Worm (Caenorhabditis elegans) whole organism, early embryonic: ENCODE data around the gene K10D11.4.

Source experiments
- B0310.2 ChIP-seq: sonication (generic microtip); optimal IDR thresholded peaks from 2 replicates; lab custom pipeline; 2016; ENCODE audit warnings: mild to moderate bottlenecking, missing genetic modification characterization, missing compliant biosample characterization
- F13C5.2 ChIP-seq: sonication (generic microtip); optimal IDR thresholded peaks from 2 replicates; lab custom pipeline; 2017; ENCODE audit warnings: mild to moderate bottlenecking, missing genetic modification characterization, inconsistent platforms, missing compliant biosample characterization
- aly-1 ChIP-seq: sonication (generic microtip); optimal IDR thresholded peaks from 2 replicates; lab custom pipeline; 2016; ENCODE audit warnings: missing genetic modification characterization, missing compliant biosample characterization
- ama-1 ChIP-seq: fragments of 150-350 bp; optimal IDR thresholded peaks from 2 replicates; lab custom pipeline; 2014
- ceh-13 ChIP-seq: fragments of 200-800 bp; sonication (Bioruptor generic); optimal IDR thresholded peaks from 2 replicates; lab custom pipeline; 2018; ENCODE audit warnings: mild to moderate bottlenecking, missing genetic modification characterization, missing compliant biosample characterization
- ceh-36 ChIP-seq: sonication (generic microtip); optimal IDR thresholded peaks from 2 replicates; lab custom pipeline; 2016; ENCODE audit warnings: missing genetic modification characterization, inconsistent platforms, missing compliant biosample characterization
- ets-7 ChIP-seq: sonication (generic microtip); optimal IDR thresholded peaks from 2 replicates; lab custom pipeline; 2016; ENCODE audit warnings: missing genotype, missing genetic modification characterization, missing compliant biosample characterization
- hmbx-1 ChIP-seq: sonication (generic microtip); optimal IDR thresholded peaks from 2 replicates; lab custom pipeline; 2016; ENCODE audit warnings: mild to moderate bottlenecking, missing genetic modification characterization, missing compliant biosample characterization
- hmg-4 ChIP-seq: fragments of 200-800 bp; sonication (Bioruptor generic); optimal IDR thresholded peaks from 2 replicates; lab custom pipeline; 2018; ENCODE audit warnings: mild to moderate bottlenecking, missing genetic modification characterization, missing compliant biosample characterization
- hnd-1 ChIP-seq: sonication (generic microtip); optimal IDR thresholded peaks from 2 replicates; lab custom pipeline; 2016; ENCODE audit warnings: missing genetic modification characterization, missing compliant biosample characterization
- pes-1 ChIP-seq: fragments of 200-800 bp; sonication (Bioruptor generic); IDR thresholded peaks from 2 replicates; pipeline ENCODE4 v1.3.6; 2022; ENCODE audit warnings: missing genetic modification reagents, missing genetic modification characterization, missing compliant biosample characterization
- scrt-1 ChIP-seq: fragments of 200-800 bp; sonication (Bioruptor generic); IDR thresholded peaks from 2 replicates; pipeline ENCODE4 v1.3.6; 2022; ENCODE audit warnings: missing genetic modification characterization, missing compliant biosample characterization
- sea-1 ChIP-seq: fragments of 200-800 bp; sonication (Bioruptor generic); conservative IDR thresholded peaks from 2 replicates; pipeline ENCODE4 v1.3.6; 2022; ENCODE audit warnings: missing genetic modification characterization, missing compliant biosample characterization
- tbx-11 ChIP-seq: fragments of 200-800 bp; sonication (Bioruptor generic); IDR thresholded peaks from 2 replicates; pipeline ENCODE4 v1.3.6; 2022; ENCODE audit warnings: missing genetic modification characterization, missing compliant biosample characterization
- tbx-37 ChIP-seq: fragments of 200-800 bp; sonication (Bioruptor generic); conservative IDR thresholded peaks from 2 replicates; pipeline ENCODE4 v1.3.6; 2022; ENCODE audit warnings: missing genetic modification reagents, missing genetic modification characterization, missing compliant biosample characterization
- tra-4 ChIP-seq: sonication (generic microtip); optimal IDR thresholded peaks from 2 replicates; lab custom pipeline; 2017; ENCODE audit warnings: missing genetic modification characterization, missing compliant biosample characterization

The K10D11.4 gene

DNA sequence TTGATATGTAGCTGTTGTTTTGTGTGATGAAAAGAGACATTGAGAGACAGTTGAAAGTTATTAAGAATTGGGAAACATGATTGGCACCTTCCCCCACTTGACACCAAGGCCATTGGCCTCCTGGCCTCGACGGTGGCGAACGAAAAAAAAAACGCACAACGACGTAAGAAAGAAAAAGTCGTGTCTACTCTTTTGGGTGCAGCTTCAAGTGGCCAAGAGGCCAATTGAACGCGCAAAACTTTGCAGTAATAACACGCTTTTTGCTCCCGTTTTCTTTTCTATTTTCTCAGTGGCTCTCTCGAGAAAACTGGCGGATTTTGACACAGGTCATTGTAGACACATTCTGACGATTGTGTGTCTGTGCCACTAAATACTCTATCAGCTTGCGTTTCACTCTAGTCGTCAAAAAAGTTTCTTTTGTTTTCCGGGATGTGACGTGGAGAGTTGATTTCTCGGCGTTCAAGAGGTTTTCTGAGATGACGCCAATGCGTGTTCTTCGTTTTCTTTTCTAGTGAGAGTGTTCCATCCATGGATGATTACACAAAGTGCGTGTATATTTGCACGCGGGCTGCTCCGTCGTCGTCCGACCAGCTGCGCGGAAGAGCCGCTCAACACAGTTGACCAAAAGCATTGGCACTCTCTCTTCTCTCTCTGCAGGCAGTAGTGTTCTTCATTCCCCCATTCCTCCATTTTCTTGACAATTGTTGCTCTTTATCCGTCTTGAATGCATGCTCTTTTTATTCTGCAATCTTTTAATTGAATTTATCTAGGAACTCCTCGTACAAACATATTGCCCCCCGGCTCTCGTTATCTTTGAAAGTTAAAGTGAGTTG is 36.4 kb upstream of the K10D11.4 start:
- no peak for TF ChIP-seq B0310.2
- TF ChIP-seq sea-1 (GFP tag; lab: Robert Waterston, UW): no peak; the same call in 1 of the 2 replicates
- TF ChIP-seq hmbx-1 (tag; lab: Kevin White, UChicago): no peak
- peak; percentile 12 for TF ChIP-seq F13C5.2
- TF ChIP-seq ceh-36 (tag; lab: Kevin White, UChicago): no peak
- no peak for TF ChIP-seq pes-1 (GFP tag; lab: Robert Waterston, UW)
- no peak for TF ChIP-seq aly-1 (tag; lab: Kevin White, UChicago)
- TF ChIP-seq hnd-1 (tag; lab: Kevin White, UChicago): no peak
- peak; percentile 43 for TF ChIP-seq hmg-4
- no peak for TF ChIP-seq tra-4 (tag; lab: Kevin White, UChicago)
- no peak for TF ChIP-seq ama-1

DNA sequence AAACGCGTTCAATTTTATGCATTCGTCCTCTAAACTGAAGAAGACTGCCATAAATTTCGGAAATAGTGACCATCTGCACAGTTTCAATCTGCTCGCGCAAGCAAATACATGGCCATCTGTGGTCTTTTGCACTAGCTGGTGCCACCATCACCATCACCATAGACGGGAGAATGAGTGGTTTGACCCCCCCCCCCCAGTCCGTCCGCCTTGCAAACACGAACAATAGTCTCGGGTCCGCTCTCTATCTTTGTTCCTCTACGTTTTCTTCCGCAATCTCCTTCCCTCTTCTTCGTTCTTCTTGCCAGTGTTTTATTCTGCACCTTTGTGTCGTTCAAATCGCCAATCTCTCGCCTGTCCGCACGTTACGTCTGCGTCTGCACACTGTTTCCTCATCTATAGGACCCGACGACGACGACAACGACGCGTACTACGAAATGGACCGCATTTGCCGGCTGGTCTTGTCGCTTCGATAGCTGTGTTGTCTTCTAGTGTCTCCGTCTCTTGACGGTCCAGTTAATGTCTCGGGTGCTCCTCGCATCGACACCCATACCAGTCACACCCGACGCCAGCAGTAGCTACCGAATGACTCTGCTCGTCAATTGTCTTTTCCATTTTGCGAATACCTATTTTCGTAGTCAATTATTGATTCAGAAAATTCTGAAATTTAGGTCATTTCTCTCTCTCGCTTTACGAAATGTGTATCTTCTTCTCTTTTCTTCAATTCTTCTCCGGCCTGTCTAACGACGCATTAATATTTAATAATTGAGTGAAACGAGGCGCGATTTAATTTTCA is 35.6 kb upstream of the K10D11.4 start:
- TF ChIP-seq aly-1 (tag; lab: Kevin White, UChicago) (no peak), pes-1 (GFP tag; lab: Robert Waterston, UW) (0 out of 2 replicates have a peak, but pooled peaks have one; percentile 19), hmg-4 (peak; percentile 91), tbx-11 (GFP tag; lab: Robert Waterston, UW) (no peak), ets-7 (tag; lab: Kevin White, UChicago) (peak; percentile 46), F13C5.2 (peak; percentile 77), ceh-13 (GFP tag; lab: Kevin White, UChicago) (no peak)

DNA sequence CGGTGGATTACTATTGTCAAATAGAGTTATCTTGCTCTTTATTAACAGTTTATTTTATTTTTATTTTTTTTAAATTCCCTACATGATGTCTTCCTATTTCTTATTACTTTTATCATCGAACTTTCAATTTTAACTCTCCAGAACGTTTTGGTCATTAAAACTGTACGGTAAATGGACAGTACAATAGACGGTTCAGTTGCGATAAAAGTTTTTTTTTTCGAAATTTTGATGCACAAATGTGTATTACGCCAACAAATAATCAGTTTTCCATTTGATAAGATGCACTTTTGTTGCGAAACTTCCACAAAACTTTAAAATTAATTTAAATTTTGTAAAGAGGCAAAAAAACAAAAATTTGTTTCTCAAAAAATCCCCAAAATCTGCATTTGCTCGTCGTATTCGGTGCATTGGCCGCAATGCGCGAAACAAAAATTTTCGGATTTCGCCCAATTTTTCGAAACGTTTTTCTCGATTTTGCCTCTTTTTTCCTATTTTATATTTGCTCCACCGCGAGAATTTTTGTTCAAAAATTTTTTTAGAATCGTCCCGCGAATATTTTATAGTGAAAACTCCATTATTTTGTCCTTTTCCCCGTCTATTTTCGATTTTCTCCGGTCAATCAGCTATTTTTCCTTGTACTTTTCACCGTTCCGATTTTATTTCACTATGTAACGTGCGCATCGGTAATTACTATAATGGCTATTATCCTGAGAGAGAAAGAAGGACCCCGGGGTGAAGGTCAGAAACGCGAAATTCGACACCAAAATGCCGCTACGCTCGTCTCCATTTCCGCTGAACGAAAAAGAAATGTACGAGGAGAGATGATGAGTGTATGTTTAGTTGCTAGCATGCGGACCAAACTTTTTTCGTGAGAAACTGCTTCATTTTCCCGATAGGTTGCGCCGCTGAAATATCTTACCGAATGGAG is 34.7 kb upstream of the K10D11.4 start:
- no peak for TF ChIP-seq hmg-4
- TF ChIP-seq tbx-37: no peak
- TF ChIP-seq ceh-13 (GFP tag; lab: Kevin White, UChicago): no peak
- no peak for TF ChIP-seq hmbx-1 (tag; lab: Kevin White, UChicago)
- no peak for TF ChIP-seq ets-7 (tag; lab: Kevin White, UChicago)
- no peak for TF ChIP-seq pes-1 (GFP tag; lab: Robert Waterston, UW)
- TF ChIP-seq hnd-1 (tag; lab: Kevin White, UChicago): no peak
- TF ChIP-seq tbx-11 (GFP tag; lab: Robert Waterston, UW): no peak
- no peak for TF ChIP-seq tra-4 (tag; lab: Kevin White, UChicago)

DNA sequence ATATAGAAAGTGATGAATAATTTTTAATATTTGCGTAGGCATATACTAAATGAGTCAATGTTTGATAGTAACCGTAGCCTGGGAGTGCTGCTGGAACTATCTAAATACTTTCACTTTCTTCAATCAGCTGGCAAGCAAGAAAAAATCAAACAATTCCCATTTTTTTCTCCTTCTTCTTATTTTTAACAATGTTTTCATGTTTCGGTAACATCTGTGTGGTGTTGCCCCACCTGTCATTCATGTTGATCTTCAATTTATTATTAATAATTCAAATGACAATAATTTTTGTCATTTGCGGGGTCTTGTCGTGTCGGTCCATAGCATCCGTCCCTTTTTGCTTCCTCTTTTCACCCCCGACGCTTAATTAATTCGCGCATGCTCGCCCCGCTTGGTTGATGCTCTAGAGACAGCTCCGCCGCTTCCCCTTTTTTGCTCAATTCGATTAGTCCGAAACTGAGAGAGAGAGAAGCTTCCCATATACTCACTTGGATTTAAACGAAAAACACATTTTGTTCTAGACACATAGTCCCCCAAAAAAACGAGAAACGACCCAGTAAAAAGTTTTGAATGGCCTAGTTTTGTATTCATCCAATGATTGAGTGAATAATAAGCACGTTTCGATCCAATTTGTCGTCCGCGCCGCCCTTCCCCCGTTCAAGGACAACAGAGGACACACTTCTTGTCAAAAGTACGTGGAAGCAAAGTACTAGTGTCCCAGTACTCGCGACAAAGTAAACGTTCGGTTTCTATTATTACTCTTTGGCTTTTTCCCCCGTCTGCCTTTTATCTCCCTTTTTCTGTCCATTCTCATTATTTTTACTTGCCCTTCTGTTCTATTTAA is 33.7 kb upstream of the K10D11.4 start:
- no peak for TF ChIP-seq hmbx-1 (tag; lab: Kevin White, UChicago)
- no peak for TF ChIP-seq ceh-36 (tag; lab: Kevin White, UChicago)
- peak; percentile 16 for TF ChIP-seq hmg-4
- TF ChIP-seq ets-7 (tag; lab: Kevin White, UChicago): no peak
- TF ChIP-seq sea-1 (GFP tag; lab: Robert Waterston, UW): 0 out of 2 replicates have a peak, but pooled peaks have one; percentile 18

DNA sequence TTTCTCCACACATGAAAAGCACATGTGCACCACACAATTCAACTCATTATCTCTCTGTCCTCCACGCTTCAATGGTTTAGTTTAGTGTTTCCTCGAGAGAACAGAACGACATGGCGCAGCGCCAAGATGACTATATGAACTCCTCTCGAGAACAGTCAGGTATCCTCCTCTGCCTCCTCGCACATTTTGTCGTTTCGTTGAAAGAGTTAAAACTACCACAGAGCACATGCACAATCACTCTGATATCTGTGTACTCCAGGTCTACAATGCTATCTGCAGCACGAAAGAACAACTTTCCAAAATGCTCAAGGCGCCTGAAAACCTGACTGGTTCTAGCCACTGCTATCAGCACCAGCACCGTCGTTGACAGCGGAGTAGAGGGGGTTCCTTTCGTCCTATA is 32.5 kb upstream of the K10D11.4 start:
- TF ChIP-seq tra-4 (tag; lab: Kevin White, UChicago) (no peak), scrt-1 (GFP tag; lab: Robert Waterston, UW) (no peak), tbx-37 (no peak), sea-1 (GFP tag; lab: Robert Waterston, UW) (no peak), pes-1 (GFP tag; lab: Robert Waterston, UW) (no peak), tbx-11 (GFP tag; lab: Robert Waterston, UW) (no peak), ceh-36 (tag; lab: Kevin White, UChicago) (no peak), ama-1 (no peak), aly-1 (tag; lab: Kevin White, UChicago) (no peak), ets-7 (tag; lab: Kevin White, UChicago) (no peak), hmg-4 (no peak)

DNA sequence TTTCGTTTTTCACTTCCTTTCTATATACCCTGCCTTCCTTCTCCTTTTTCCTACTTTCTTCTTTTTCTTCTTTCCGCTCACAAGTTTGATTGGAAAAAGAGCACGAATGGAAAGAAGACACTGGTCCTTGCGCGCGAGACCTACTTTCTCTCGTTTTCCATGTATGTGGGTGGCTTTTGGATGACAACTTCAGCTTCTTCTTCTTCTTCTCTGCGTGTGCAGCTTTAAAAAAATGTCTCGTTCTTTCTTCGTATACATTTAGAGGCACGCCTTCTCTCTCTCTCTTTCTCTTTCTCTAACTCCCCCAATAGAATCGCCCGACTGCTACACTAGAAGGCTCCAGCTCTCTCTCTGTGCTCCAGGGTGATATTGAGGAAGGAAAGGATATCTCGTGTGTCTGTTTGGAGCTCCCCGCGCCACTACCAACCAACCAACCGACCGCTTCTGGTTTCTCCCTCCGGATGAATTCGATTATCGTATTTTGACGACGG is 31.6 kb upstream of the K10D11.4 start:
- TF ChIP-seq B0310.2 (no peak), aly-1 (tag; lab: Kevin White, UChicago) (no peak)

DNA sequence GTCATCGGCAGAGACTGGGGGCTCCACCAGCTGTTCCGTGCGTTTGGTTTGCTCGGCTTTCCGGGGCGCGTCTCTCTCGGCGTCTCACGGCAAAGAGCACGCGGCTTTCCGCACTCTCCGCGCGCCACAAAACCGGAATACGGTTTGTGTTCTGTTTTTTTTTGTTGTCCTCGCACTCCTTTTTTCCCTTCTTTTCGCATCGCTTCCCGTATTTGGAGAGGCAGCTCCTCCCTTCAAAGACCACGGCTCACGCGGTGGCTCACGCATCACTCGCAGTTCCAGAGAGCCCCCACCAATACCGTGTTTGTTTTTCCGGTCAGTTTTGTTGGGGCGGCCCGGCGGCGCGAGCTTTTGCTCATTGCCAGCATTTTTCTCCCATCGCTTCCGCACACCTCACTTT is 28.6 kb upstream of the K10D11.4 start:
- no peak for TF ChIP-seq tbx-11 (GFP tag; lab: Robert Waterston, UW)
- TF ChIP-seq F13C5.2: no peak
- peak; percentile 16 for TF ChIP-seq hmg-4
- TF ChIP-seq tbx-37: no peak
- no peak for TF ChIP-seq hmbx-1 (tag; lab: Kevin White, UChicago)
- TF ChIP-seq pes-1 (GFP tag; lab: Robert Waterston, UW): 0 out of 2 replicates have a peak, but pooled peaks have one; percentile 15
- TF ChIP-seq ceh-36 (tag; lab: Kevin White, UChicago): no peak
